Worm (Caenorhabditis elegans) whole organism, L1 larva: ENCODE measurements around the gene znfx-1.

Source experiments
- alr-1 ChIP-seq: fragments of 200-800 bp; sonication (Bioruptor generic); optimal IDR thresholded peaks from 2 replicates; lab custom pipeline; 2018; ENCODE audit warnings: borderline replicate concordance, mild to moderate bottlenecking, missing genetic modification characterization, missing compliant biosample characterization
- ceh-8 ChIP-seq: fragments of 200-800 bp; sonication (Bioruptor generic); optimal IDR thresholded peaks from 2 replicates; lab custom pipeline; 2018; ENCODE audit warnings: mild to moderate bottlenecking, missing genetic modification characterization, moderate library complexity, missing compliant biosample characterization
- ceh-82 ChIP-seq, 3 experiments: fragments of 150-350 bp in 1 of 3; sonication (generic microtip) in 2 of 3; optimal IDR thresholded peaks; 2 replicates each; lab custom pipeline; 2014 to 2017; ENCODE audit warnings: missing biosample characterization in 3 of 3, missing genetic modification characterization in 3 of 3
- efl-1 ChIP-seq, 4 experiments: fragments of 150-350 bp; optimal IDR thresholded peaks in 3 of 4; peaks in 1 of 4; 1 replicate in 1 of 4; 2 replicates in 3 of 4; lab custom pipeline; 2014; ENCODE audit warnings: missing biosample characterization in 2 of 4, missing genetic modification characterization in 2 of 4, missing genetic modification reagents in 2 of 4
- egl-27 ChIP-seq, 2 experiments: fragments of 150-350 bp in 1 of 2; sonication (generic microtip); optimal IDR thresholded peaks; 3 replicates each; lab custom pipeline; 2017 to 2018; ENCODE audit warnings: missing biosample characterization in 2 of 2, missing genetic modification characterization in 2 of 2, missing genetic modification reagents in 2 of 2
- fkh-10 ChIP-seq: sonication (generic microtip); optimal IDR thresholded peaks from 2 replicates; lab custom pipeline; 2017; ENCODE audit warnings: missing biosample characterization, missing genetic modification reagents, missing genetic modification characterization
- irx-1 ChIP-seq: sonication (generic microtip); optimal IDR thresholded peaks from 2 replicates; lab custom pipeline; 2016; ENCODE audit warnings: missing genetic modification characterization, missing compliant biosample characterization
- nhr-237 ChIP-seq: fragments of 150-350 bp; optimal IDR thresholded peaks from 2 replicates; lab custom pipeline; 2014; ENCODE audit warnings: missing biosample characterization, missing genetic modification characterization
- skn-1 ChIP-seq: fragments of 150-350 bp; optimal IDR thresholded peaks from 2 replicates; lab custom pipeline; 2014; ENCODE audit warnings: missing biosample characterization, missing genetic modification characterization
- zag-1 ChIP-seq: fragments of 150-350 bp; optimal IDR thresholded peaks from 2 replicates; lab custom pipeline; 2014; ENCODE audit warnings: missing biosample characterization, missing genetic modification characterization
- zip-4 ChIP-seq: fragments of 200-800 bp; sonication (Bioruptor generic); optimal IDR thresholded peaks from 2 replicates; lab custom pipeline; 2018; ENCODE audit warnings: mild to moderate bottlenecking, missing genetic modification characterization, moderate library complexity, missing compliant biosample characterization

- no peak for TF ChIP-seq ceh-8 (GFP tag; lab: Kevin White, UChicago)
- no peak for TF ChIP-seq egl-27 (tag; optimal IDR thresholded peaks at IDR 0.05; lab: Kevin White, UChicago)
- TF ChIP-seq nhr-237 (tag; lab: Kevin White, UChicago): no peak
- TF ChIP-seq zag-1 (tag; lab: Kevin White, UChicago): no peak
- TF ChIP-seq ceh-82 (tag; optimal IDR thresholded peaks at IDR 0.05; lab: Kevin White, UChicago): no peak
- TF ChIP-seq efl-1 (optimal IDR thresholded peaks at IDR 0.05; lab: Kevin White, UChicago): no peak
- TF ChIP-seq efl-1 (GFP tag; optimal IDR thresholded peaks at IDR 0.05 in 1 of 2; lab: Kevin White, UChicago): no peak
- TF ChIP-seq zip-4 (GFP tag; lab: Kevin White, UChicago): no peak
- TF ChIP-seq skn-1: no peak
- TF ChIP-seq fkh-10 (GFP tag; lab: Kevin White, UChicago): no peak
- TF ChIP-seq irx-1 (tag; lab: Kevin White, UChicago): no peak
- TF ChIP-seq alr-1: no peak
Observed at ce11 chrII:9266252-9266651, 52.8 kb downstream of the znfx-1 start.
